Fruit fly (Drosophila melanogaster) whole organism, pupa: ENCODE measurements around the gene CG31601.

Source experiments
- CG10348 ChIP-seq: fragments of 200-800 bp; sonication (Bioruptor generic); IDR thresholded peaks from 2 replicates; pipeline ENCODE4 v1.3.6; 2022; ENCODE audit warnings: missing biosample characterization, missing genetic modification characterization
- CG15710 ChIP-seq: fragments of 200-800 bp; sonication (Bioruptor generic); optimal IDR thresholded peaks from 2 replicates; lab custom pipeline; 2018; ENCODE audit warnings: missing biosample characterization, mild to moderate bottlenecking, missing genetic modification characterization, moderate library complexity
- CG17806 ChIP-seq: fragments of 200-800 bp; sonication (Bioruptor generic); optimal IDR thresholded peaks from 2 replicates; lab custom pipeline; 2018; ENCODE audit warnings: missing biosample characterization, mild to moderate bottlenecking, missing genetic modification characterization, moderate library complexity
- CG32121 ChIP-seq: fragments of 200-800 bp; sonication (Bioruptor generic); IDR thresholded peaks from 2 replicates; pipeline ENCODE4 v1.3.6; 2022; ENCODE audit warnings: missing biosample characterization, missing genetic modification characterization
- CG34367 ChIP-seq: fragments of 200-800 bp; sonication (Bioruptor generic); optimal IDR thresholded peaks from 2 replicates; lab custom pipeline; 2018; ENCODE audit warnings: missing biosample characterization, mild to moderate bottlenecking, missing genetic modification characterization
- CG8159 ChIP-seq: fragments of 200-800 bp; sonication (Bioruptor generic); optimal IDR thresholded peaks from 3 replicates; lab custom pipeline; 2018; ENCODE audit warnings: missing biosample characterization, mild to moderate bottlenecking, missing genetic modification characterization, moderate library complexity
- EcR ChIP-seq: fragments of 200-800 bp; sonication (Bioruptor generic); optimal IDR thresholded peaks from 3 replicates; lab custom pipeline; 2019; ENCODE audit warnings: missing biosample characterization, missing genetic modification characterization, mild to moderate bottlenecking, moderate library complexity, missing genetic modification reagents
- Pif1A ChIP-seq: fragments of 200-800 bp; sonication (Bioruptor generic); optimal IDR thresholded peaks from 3 replicates; lab custom pipeline; 2016; ENCODE audit warnings: missing biosample characterization, missing genetic modification characterization
- Pif1B ChIP-seq: fragments of 200-800 bp; sonication (Bioruptor generic); optimal IDR thresholded peaks from 3 replicates; lab custom pipeline; 2016; ENCODE audit warnings: missing biosample characterization, missing genetic modification characterization
- Snoo ChIP-seq: fragments of 200-800 bp; sonication (Bioruptor generic); optimal IDR thresholded peaks from 3 replicates; lab custom pipeline; 2017; ENCODE audit warnings: missing biosample characterization, mild to moderate bottlenecking, missing genetic modification characterization, inconsistent platforms
- fd96Ca ChIP-seq: fragments of 200-800 bp; sonication (Bioruptor generic); IDR thresholded peaks from 3 replicates; pipeline ENCODE4 v1.3.6; 2022; ENCODE audit warnings: missing biosample characterization, missing genetic modification characterization
- gl ChIP-seq: fragments of 200-800 bp; sonication (Bioruptor generic); optimal IDR thresholded peaks from 2 replicates; lab custom pipeline; 2018; ENCODE audit warnings: missing biosample characterization, mild to moderate bottlenecking, missing genetic modification characterization
- rn ChIP-seq: fragments of 200-800 bp; sonication (Bioruptor generic); IDR thresholded peaks from 2 replicates; pipeline ENCODE4 v1.3.6; 2022; ENCODE audit warnings: missing biosample characterization, missing genetic modification characterization

dm6 chr2L:21993377-21993776, 50.3 kb downstream of the CG31601 start:
- TF ChIP-seq CG8159 (tag; lab: Kevin White, UChicago) (peak; percentile 60), rn (GFP tag; lab: Robert Waterston, UW) (no peak), fd96Ca (no peak), CG15710 (peak; percentile 43), Pif1A (GFP tag; lab: Kevin White, UChicago) (peak; percentile 27), gl (tag; lab: Kevin White, UChicago) (no peak), Pif1B (GFP tag; lab: Kevin White, UChicago) (peak; percentile 4), CG17806 (tag; lab: Kevin White, UChicago) (no peak), CG10348 (GFP tag; lab: Robert Waterston, UW) (no peak), EcR (GFP tag; lab: Kevin White, UChicago) (no peak), Snoo (tag; lab: Kevin White, UChicago) (no peak), CG32121 (no peak), CG34367 (tag; lab: Kevin White, UChicago) (no peak)
